Worm (Caenorhabditis elegans): ENCODE data around the gene C42D4.18.

The C42D4.18 gene

DNA sequence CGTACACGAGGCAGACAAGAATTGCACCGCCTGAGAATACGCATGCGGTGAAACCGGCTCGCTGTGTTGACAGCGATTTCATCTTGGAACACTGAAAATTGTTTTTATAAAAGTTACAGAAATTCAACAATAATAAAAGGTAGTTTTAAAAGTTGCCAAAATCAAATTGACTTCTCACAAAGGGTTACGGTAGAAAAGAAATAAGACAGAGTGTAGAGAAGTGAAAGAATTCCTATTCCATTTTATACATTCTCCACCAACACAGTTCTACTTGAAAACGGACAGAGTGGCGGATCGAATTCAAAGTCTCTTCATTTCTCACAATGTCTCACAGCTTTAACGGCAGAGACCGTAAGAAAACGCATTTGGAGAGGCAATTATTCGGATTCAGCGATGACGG is 14.2 kb upstream of the C42D4.18 start, which contains the start of gene col-113:
Gene col-113, minus strand, starts transcription at position 101 of the 400 bp plus-strand sequence.
- TF ChIP-seq nhr-12 (tag; optimal IDR thresholded peaks at IDR 0.05), result no peak
- no peak for TF ChIP-seq nhr-11 (tag; optimal IDR thresholded peaks at IDR 0.05)
- no peak for TF ChIP-seq ceh-28 (tag; optimal IDR thresholded peaks at IDR 0.05)
- no peak for TF ChIP-seq R02D3.7 (tag; optimal IDR thresholded peaks at IDR 0.05)
- TF ChIP-seq eor-1 (tag; optimal IDR thresholded peaks at IDR 0.05), result no peak
- TF ChIP-seq aly-2 (tag; optimal IDR thresholded peaks at IDR 0.05), result no peak
- no peak for TF ChIP-seq unc-39 (tag; optimal IDR thresholded peaks at IDR 0.05)
- no peak for TF ChIP-seq ceh-82 (tag; optimal IDR thresholded peaks at IDR 0.05)
- no peak for TF ChIP-seq daf-12 (tag; optimal IDR thresholded peaks at IDR 0.05)
- no peak for TF ChIP-seq nhr-76 (tag; optimal IDR thresholded peaks at IDR 0.05)
- TF ChIP-seq ceh-9 (tag; optimal IDR thresholded peaks at IDR 0.05), result no peak
- no peak for TF ChIP-seq nhr-23 (tag; optimal IDR thresholded peaks at IDR 0.05)
- TF ChIP-seq tbx-2 (tag; optimal IDR thresholded peaks at IDR 0.05), result no peak
- no peak for TF ChIP-seq zag-1 (tag; optimal IDR thresholded peaks at IDR 0.05)
- no peak for TF ChIP-seq nhr-43 (tag; optimal IDR thresholded peaks at IDR 0.05; ENCODE audit: poor library complexity, severe bottlenecking)
- no peak for TF ChIP-seq nhr-25 (tag; optimal IDR thresholded peaks at IDR 0.05)
- TF ChIP-seq ztf-4 (tag; optimal IDR thresholded peaks at IDR 0.05), result no peak
- no peak for TF ChIP-seq mml-1 (tag; optimal IDR thresholded peaks at IDR 0.05)
- no peak for TF ChIP-seq ama-1 (optimal IDR thresholded peaks at IDR 0.05)
- no peak for TF ChIP-seq lin-39 (tag; optimal IDR thresholded peaks at IDR 0.05)

DNA sequence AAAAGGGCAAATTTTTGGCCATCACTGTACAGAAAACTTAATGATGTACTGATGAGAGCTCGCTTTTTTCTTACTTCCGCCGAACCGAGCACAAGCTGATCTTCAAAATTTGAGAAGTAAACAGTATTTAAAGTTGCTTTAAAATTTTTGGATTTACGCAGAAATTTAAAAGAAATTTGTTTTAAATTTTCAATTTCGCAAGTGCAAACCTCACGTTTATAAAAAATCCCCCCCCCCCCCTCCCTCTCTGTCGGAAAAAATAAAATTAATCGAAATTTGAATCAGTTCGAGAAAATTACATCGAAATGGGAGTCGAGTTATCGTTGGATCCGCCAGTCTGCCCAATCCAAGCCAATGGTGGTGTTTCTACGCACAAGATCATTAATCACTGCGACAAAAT is 13.2 kb upstream of the C42D4.18 start, which contains the start of gene C34D4.3:
Gene C34D4.3, plus strand, starts transcription at position 301 of the 400 bp plus-strand sequence.
- no peak for TF ChIP-seq jun-1 (tag; optimal IDR thresholded peaks at IDR 0.05)
- TF ChIP-seq tbx-2 (tag; optimal IDR thresholded peaks at IDR 0.05), result no peak
- TF ChIP-seq nhr-11 (tag; optimal IDR thresholded peaks at IDR 0.05), result no peak
- no peak for TF ChIP-seq nhr-12 (tag; optimal IDR thresholded peaks at IDR 0.05)
- TF ChIP-seq fos-1 (tag; optimal IDR thresholded peaks at IDR 0.05), result no peak
- TF ChIP-seq snpc-4 (tag; optimal IDR thresholded peaks at IDR 0.05), result no peak
- no peak for TF ChIP-seq ceh-9 (tag; optimal IDR thresholded peaks at IDR 0.05)
- TF ChIP-seq ceh-16 (tag; optimal IDR thresholded peaks at IDR 0.05), result no peak
- no peak for TF ChIP-seq aly-2 (tag; optimal IDR thresholded peaks at IDR 0.05)
- no peak for TF ChIP-seq egl-5 (tag; optimal IDR thresholded peaks at IDR 0.05)
- TF ChIP-seq mml-1 (tag; optimal IDR thresholded peaks at IDR 0.05), result no peak
- TF ChIP-seq R02D3.7 (tag; optimal IDR thresholded peaks at IDR 0.05), result no peak
- no peak for TF ChIP-seq ceh-28 (tag; optimal IDR thresholded peaks at IDR 0.05)
- TF ChIP-seq lin-39 (tag; optimal IDR thresholded peaks at IDR 0.05), result no peak
- no peak for TF ChIP-seq nhr-25 (tag; optimal IDR thresholded peaks at IDR 0.05)
- no peak for TF ChIP-seq nhr-77 (tag; optimal IDR thresholded peaks at IDR 0.05)
- TF ChIP-seq sea-2 (GFP tag; optimal IDR thresholded peaks at IDR 0.05), result no peak
- no peak for TF ChIP-seq unc-62 (GFP tag; optimal IDR thresholded peaks at IDR 0.05)
- no peak for TF ChIP-seq elt-3 (tag; optimal IDR thresholded peaks at IDR 0.05)
- TF ChIP-seq zag-1 (tag; optimal IDR thresholded peaks at IDR 0.05), result no peak

- no peak for TF ChIP-seq sea-2 (GFP tag; optimal IDR thresholded peaks at IDR 0.05)
- no peak for TF ChIP-seq nhr-76 (tag; optimal IDR thresholded peaks at IDR 0.05)
- no peak for TF ChIP-seq pha-4 (tag; optimal IDR thresholded peaks at IDR 0.05)
- TF ChIP-seq ztf-4 (tag; optimal IDR thresholded peaks at IDR 0.05), result no peak
Observed at ce11 chrIV:7154356-7154755, 12.2 kb upstream of the C42D4.18 start, which contains the start of gene C34D4.2. Gene C34D4.2 (plus strand): TSS chrIV:7154656.

DNA sequence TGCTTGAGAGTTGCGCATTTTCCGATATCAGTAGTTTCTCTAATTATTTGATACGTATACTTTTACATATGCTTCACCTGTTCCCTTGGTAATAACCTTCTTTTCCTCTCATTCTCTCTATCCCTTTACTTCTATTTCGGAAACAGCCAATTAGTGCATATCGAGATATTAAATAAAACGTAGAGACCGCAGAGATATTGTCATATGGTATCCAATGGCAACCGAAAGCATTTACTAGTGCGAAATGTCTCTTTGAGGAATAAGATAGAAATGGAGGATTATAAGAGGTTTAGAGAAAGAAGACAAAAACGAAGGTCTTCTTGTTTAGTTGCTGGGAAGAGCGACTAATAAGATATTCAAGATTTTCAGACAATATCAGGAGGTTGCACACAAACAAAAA is 10.2 kb upstream of the C42D4.18 start, which contains the start of gene maph-9:
Gene maph-9, plus strand, starts transcription at position 273 of the 400 bp plus-strand sequence.
- TF ChIP-seq fkh-2 (tag; optimal IDR thresholded peaks at IDR 0.05), result no peak
- TF ChIP-seq fos-1 (tag; optimal IDR thresholded peaks at IDR 0.05), result no peak

DNA sequence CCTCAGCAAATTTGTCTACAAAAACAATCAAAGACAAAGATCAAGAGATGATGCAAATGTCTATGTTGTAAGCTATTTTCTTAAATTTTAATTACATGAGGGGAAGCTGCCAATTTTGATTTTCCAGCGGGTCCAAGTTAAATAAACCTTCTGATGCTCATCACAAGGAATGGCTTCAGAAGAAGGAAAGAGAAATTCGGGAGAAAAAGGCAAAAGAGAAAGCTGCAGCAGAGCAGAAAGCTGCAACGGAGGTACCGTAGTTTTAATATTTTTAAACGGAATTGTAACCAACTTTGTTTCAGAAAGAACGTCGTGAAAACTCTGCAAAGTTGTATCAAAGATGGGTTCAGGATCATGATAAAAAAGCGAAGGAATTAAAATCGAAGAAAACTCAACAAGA is 8.4 kb upstream of the C42D4.18 start:
- TF ChIP-seq ceh-28 (tag; optimal IDR thresholded peaks at IDR 0.05) (no peak), ceh-82 (tag; optimal IDR thresholded peaks at IDR 0.05) (no peak), egl-5 (tag; optimal IDR thresholded peaks at IDR 0.05) (no peak)

- no peak for TF ChIP-seq ceh-9 (tag; optimal IDR thresholded peaks at IDR 0.05)
- TF ChIP-seq zag-1 (tag; optimal IDR thresholded peaks at IDR 0.05), result no peak
- no peak for TF ChIP-seq lin-39 (tag; optimal IDR thresholded peaks at IDR 0.05)
- TF ChIP-seq unc-62 (GFP tag; optimal IDR thresholded peaks at IDR 0.05), result no peak
- TF ChIP-seq jun-1 (tag; optimal IDR thresholded peaks at IDR 0.05), result no peak
- TF ChIP-seq hmg-11 (tag; optimal IDR thresholded peaks at IDR 0.05), result no peak
- no peak for TF ChIP-seq nhr-23 (tag; optimal IDR thresholded peaks at IDR 0.05)
- TF ChIP-seq nfya-1 (tag; optimal IDR thresholded peaks at IDR 0.05; ENCODE audit: insufficient read depth), result no peak
- no peak for TF ChIP-seq fkh-10 (GFP tag; optimal IDR thresholded peaks at IDR 0.05)
- no peak for TF ChIP-seq lin-15B (tag; optimal IDR thresholded peaks at IDR 0.05)
- TF ChIP-seq pha-4 (tag; optimal IDR thresholded peaks at IDR 0.05), result no peak
- TF ChIP-seq ceh-16 (tag; optimal IDR thresholded peaks at IDR 0.05), result no peak
- no peak for TF ChIP-seq daf-12 (tag; optimal IDR thresholded peaks at IDR 0.05)
- TF ChIP-seq sea-2 (GFP tag; optimal IDR thresholded peaks at IDR 0.05), result no peak
- TF ChIP-seq nhr-28 (tag; optimal IDR thresholded peaks at IDR 0.05), result no peak
- TF ChIP-seq fos-1 (tag; optimal IDR thresholded peaks at IDR 0.05), result no peak
- no peak for TF ChIP-seq eor-1 (tag; optimal IDR thresholded peaks at IDR 0.05)
- TF ChIP-seq ztf-4 (tag; optimal IDR thresholded peaks at IDR 0.05), result no peak
- TF ChIP-seq ama-1 (optimal IDR thresholded peaks at IDR 0.05), result no peak
Observed at ce11 chrIV:7159586-7159985, 7.0 kb upstream of the C42D4.18 start.

Measured in whole organism, L3 larva.